Fruit fly (Drosophila melanogaster) whole organism, embryonic: ENCODE data around the gene nerfin-2.

Experiments
- Aef1 ChIP-seq: fragments of 200-800 bp; sonication (Bioruptor generic); IDR thresholded peaks from 3 replicates; pipeline ENCODE4 v1.3.6; 2022; ENCODE audit warnings: missing biosample characterization, missing genetic modification characterization
- Blimp-1 ChIP-seq: fragments of 200-800 bp; sonication (Bioruptor generic); optimal IDR thresholded peaks from 3 replicates; lab custom pipeline; 2018; ENCODE audit warnings: missing biosample characterization, missing genetic modification characterization, mild to moderate bottlenecking, moderate library complexity, missing genetic modification reagents
- C15 ChIP-seq: fragments of 200-800 bp; sonication (Bioruptor generic); IDR thresholded peaks from 3 replicates; pipeline ENCODE4 v1.3.6; 2022; ENCODE audit warnings: missing biosample characterization, missing genetic modification characterization
- CG10431 ChIP-seq: fragments of 200-800 bp; sonication (Bioruptor generic); optimal IDR thresholded peaks from 3 replicates; lab custom pipeline; 2018; ENCODE audit warnings: missing biosample characterization, mild to moderate bottlenecking, missing genetic modification characterization
- CG12219 ChIP-seq: fragments of 200-800 bp; sonication (Bioruptor generic); optimal IDR thresholded peaks from 3 replicates; lab custom pipeline; 2018; ENCODE audit warnings: missing biosample characterization, mild to moderate bottlenecking, missing genetic modification characterization
- CG12659 ChIP-seq: fragments of 200-800 bp; sonication (Bioruptor generic); optimal IDR thresholded peaks from 3 replicates; lab custom pipeline; 2017; ENCODE audit warnings: mild to moderate bottlenecking, missing biosample characterization, missing genetic modification reagents, missing genetic modification characterization
- CG13424 ChIP-seq: fragments of 200-800 bp; sonication (Bioruptor generic); optimal IDR thresholded peaks from 2 replicates; lab custom pipeline; 2019; ENCODE audit warnings: missing biosample characterization, mild to moderate bottlenecking, missing genetic modification characterization, moderate library complexity
- CG14441 ChIP-seq: fragments of 200-800 bp; sonication (Bioruptor generic); IDR thresholded peaks from 2 replicates; pipeline ENCODE4 v1.3.6; 2022; ENCODE audit warnings: missing biosample characterization, missing genetic modification characterization
- CG15601 ChIP-seq: fragments of 200-800 bp; sonication (Bioruptor generic); optimal IDR thresholded peaks from 3 replicates; lab custom pipeline; 2019; ENCODE audit warnings: missing biosample characterization, mild to moderate bottlenecking, missing genetic modification characterization, moderate library complexity
- CG16815 ChIP-seq: fragments of 200-800 bp; sonication (Bioruptor generic); optimal IDR thresholded peaks from 3 replicates; lab custom pipeline; 2017; ENCODE audit warnings: missing biosample characterization, mild to moderate bottlenecking, missing genetic modification characterization
- CG17612 ChIP-seq: fragments of 200-800 bp; sonication (Bioruptor generic); IDR thresholded peaks from 2 replicates; pipeline ENCODE4 v1.3.6; 2022; ENCODE audit warnings: missing biosample characterization, missing genetic modification characterization
- CG18619 ChIP-seq: fragments of 200-800 bp; sonication (Bioruptor generic); optimal IDR thresholded peaks from 3 replicates; lab custom pipeline; 2017; ENCODE audit warnings: missing biosample characterization, mild to moderate bottlenecking, missing genetic modification characterization
- CG33213 ChIP-seq: fragments of 200-800 bp; sonication (Bioruptor generic); optimal IDR thresholded peaks from 3 replicates; lab custom pipeline; 2016; ENCODE audit warnings: missing biosample characterization, missing genetic modification characterization
- CG3838 ChIP-seq: fragments of 200-800 bp; sonication (Bioruptor generic); optimal IDR thresholded peaks from 3 replicates; lab custom pipeline; 2016; ENCODE audit warnings: missing biosample characterization, missing genetic modification characterization
- CG4617 ChIP-seq: fragments of 200-800 bp; sonication (Bioruptor generic); optimal IDR thresholded peaks from 3 replicates; lab custom pipeline; 2016; ENCODE audit warnings: missing biosample characterization, missing genetic modification characterization, borderline replicate concordance
- CG6813 ChIP-seq: fragments of 200-800 bp; sonication (Bioruptor generic); optimal IDR thresholded peaks from 2 replicates; lab custom pipeline; 2017; ENCODE audit warnings: missing biosample characterization, missing genetic modification characterization, mild to moderate bottlenecking, moderate library complexity, missing genetic modification reagents
- CG7372 ChIP-seq: fragments of 200-800 bp; sonication (Bioruptor generic); IDR thresholded peaks from 2 replicates; pipeline ENCODE4 v1.3.6; 2022; ENCODE audit warnings: missing biosample characterization, missing genetic modification characterization
- CG7556 ChIP-seq: fragments of 200-800 bp; sonication (Bioruptor generic); optimal IDR thresholded peaks from 2 replicates; lab custom pipeline; 2017; ENCODE audit warnings: missing biosample characterization, mild to moderate bottlenecking, missing genetic modification characterization
- CG9437 ChIP-seq: fragments of 200-800 bp; sonication (Bioruptor generic); optimal IDR thresholded peaks from 2 replicates; lab custom pipeline; 2018; ENCODE audit warnings: missing biosample characterization, mild to moderate bottlenecking, missing genetic modification characterization
- Camta ChIP-seq: fragments of 200-800 bp; sonication (Bioruptor generic); optimal IDR thresholded peaks from 2 replicates; lab custom pipeline; 2016; ENCODE audit warnings: missing biosample characterization, missing genetic modification characterization
- D19A ChIP-seq: fragments of 200-800 bp; optimal IDR thresholded peaks from 3 replicates; lab custom pipeline; 2019; ENCODE audit warnings: missing biosample characterization, mild to moderate bottlenecking, missing genetic modification characterization, moderate library complexity
- Dek ChIP-seq: fragments of 200-800 bp; sonication (Bioruptor generic); optimal IDR thresholded peaks from 3 replicates; lab custom pipeline; 2019; ENCODE audit warnings: missing biosample characterization, mild to moderate bottlenecking, missing genetic modification characterization, moderate library complexity
- Dll ChIP-seq: fragments of 200-800 bp; sonication (Bioruptor generic); IDR thresholded peaks from 4 replicates; pipeline ENCODE4 v1.3.6; 2022; ENCODE audit warnings: missing biosample characterization, missing genetic modification characterization; ENCODE audit not compliant: partially characterized antibody
- Dp ChIP-seq: fragments of 200-800 bp; sonication (Bioruptor generic); optimal IDR thresholded peaks from 2 replicates; lab custom pipeline; 2018; ENCODE audit warnings: missing biosample characterization, mild to moderate bottlenecking, missing genetic modification characterization, moderate library complexity
- Drgx ChIP-seq: fragments of 200-800 bp; sonication (Bioruptor generic); IDR thresholded peaks from 2 replicates; pipeline ENCODE4 v1.3.6; 2022; ENCODE audit warnings: missing biosample characterization, missing genetic modification characterization
- HLH4C ChIP-seq: fragments of 200-800 bp; sonication (Bioruptor generic); IDR thresholded peaks from 3 replicates; pipeline ENCODE4 v1.3.6; 2022; ENCODE audit warnings: missing biosample characterization, missing genetic modification characterization; ENCODE audit not compliant: partially characterized antibody
- Mad ChIP-seq: fragments of 200-800 bp; sonication (Bioruptor generic); optimal IDR thresholded peaks from 2 replicates; lab custom pipeline; 2016; ENCODE audit warnings: missing biosample characterization, missing genetic modification characterization
- NFAT ChIP-seq: fragments of 200-800 bp; sonication (Bioruptor generic); IDR thresholded peaks from 2 replicates; pipeline ENCODE4 v1.3.6; 2022; ENCODE audit warnings: missing biosample characterization, missing genetic modification characterization
- Scr ChIP-seq: fragments of 200-800 bp; sonication (Bioruptor generic); IDR thresholded peaks from 2 replicates; pipeline ENCODE4 v1.3.6; 2022; ENCODE audit warnings: missing biosample characterization, missing genetic modification characterization; ENCODE audit not compliant: partially characterized antibody
- abd-A ChIP-seq: fragments of 200-800 bp; sonication (Bioruptor generic); optimal IDR thresholded peaks from 3 replicates; lab custom pipeline; 2019; ENCODE audit warnings: missing biosample characterization, mild to moderate bottlenecking, missing genetic modification characterization, moderate library complexity
- aop ChIP-seq: fragments of 200-800 bp; sonication (Bioruptor generic); IDR thresholded peaks from 2 replicates; pipeline ENCODE4 v1.3.6; 2022; ENCODE audit warnings: missing biosample characterization, missing genetic modification characterization
- cg ChIP-seq: fragments of 200-800 bp; sonication (Bioruptor generic); optimal IDR thresholded peaks from 3 replicates; lab custom pipeline; 2019; ENCODE audit warnings: missing biosample characterization, mild to moderate bottlenecking, missing genetic modification characterization, moderate library complexity
- fu2 ChIP-seq: fragments of 200-800 bp; sonication (Bioruptor generic); optimal IDR thresholded peaks from 2 replicates; lab custom pipeline; 2016; ENCODE audit warnings: missing biosample characterization, missing genetic modification characterization
- gt ChIP-seq: fragments of 200-800 bp; sonication (Bioruptor generic); IDR thresholded peaks from 2 replicates; pipeline ENCODE4 v1.3.6; 2022; ENCODE audit warnings: missing biosample characterization, missing genetic modification characterization
- hkb ChIP-seq, 2 experiments: fragments of 200-800 bp in 1 of 2; fragments of >200 bp in 1 of 2; sonication (Bioruptor generic) in 1 of 2; IDR thresholded peaks in 1 of 2; optimal IDR thresholded peaks in 1 of 2; 2 replicates each; pipeline versions ENCODE4 v1.3.6 to Lab custom; 2017 to 2022; ENCODE audit warnings: missing biosample characterization in 1 of 2, missing genetic modification characterization in 1 of 2
- mld ChIP-seq: fragments of 200-800 bp; sonication (Bioruptor generic); IDR thresholded peaks from 3 replicates; pipeline ENCODE4 v1.3.6; 2022; ENCODE audit warnings: missing biosample characterization, missing genetic modification characterization; ENCODE audit not compliant: partially characterized antibody
- nau ChIP-seq: fragments of 200-800 bp; sonication (Bioruptor generic); optimal IDR thresholded peaks from 3 replicates; lab custom pipeline; 2017; ENCODE audit warnings: missing biosample characterization, mild to moderate bottlenecking, missing genetic modification characterization, missing genetic modification reagents
- pan ChIP-seq, 4 experiments: fragments of >200 bp in 3 of 4; fragments of 200-800 bp in 1 of 4; sonication (Bioruptor generic) in 1 of 4; optimal IDR thresholded peaks in 3 of 4; IDR thresholded peaks in 1 of 4; 2 replicates each; pipeline versions ENCODE4 v1.3.6 to Lab custom; 2017 to 2022; ENCODE audit warnings: missing biosample characterization in 2 of 4, missing genetic modification characterization in 2 of 4, mixed read lengths in 1 of 4
- rib ChIP-seq: fragments of 200-800 bp; sonication (Bioruptor generic); IDR thresholded peaks from 2 replicates; pipeline ENCODE4 v1.3.6; 2022; ENCODE audit warnings: missing biosample characterization, missing genetic modification characterization
- salm ChIP-seq: fragments of 200-800 bp; sonication (Bioruptor generic); optimal IDR thresholded peaks from 2 replicates; lab custom pipeline; 2018; ENCODE audit warnings: missing biosample characterization, mild to moderate bottlenecking, missing genetic modification characterization
- schlank ChIP-seq: fragments of 200-800 bp; sonication (Bioruptor generic); optimal IDR thresholded peaks from 2 replicates; lab custom pipeline; 2018; ENCODE audit warnings: missing biosample characterization, mild to moderate bottlenecking, missing genetic modification characterization
- sens ChIP-seq: fragments of 200-800 bp; sonication (Bioruptor generic); peaks from one replicate; lab custom pipeline; 2016; ENCODE audit warnings: missing biosample characterization, missing genetic modification characterization
- slp2 ChIP-seq: fragments of 200-800 bp; sonication (Bioruptor generic); optimal IDR thresholded peaks from 2 replicates; lab custom pipeline; 2016; ENCODE audit warnings: missing biosample characterization, missing genetic modification characterization
- tx ChIP-seq: fragments of 200-800 bp; sonication (Bioruptor generic); optimal IDR thresholded peaks from 2 replicates; lab custom pipeline; 2016; ENCODE audit warnings: missing biosample characterization, missing genetic modification characterization
- usp ChIP-seq: fragments of >200 bp; optimal IDR thresholded peaks from 2 replicates; lab custom pipeline; 2017; ENCODE audit warnings: missing biosample characterization, missing genetic modification characterization
- wdn ChIP-seq: fragments of 200-800 bp; sonication (Bioruptor generic); IDR thresholded peaks from 2 replicates; pipeline ENCODE4 v1.3.6; 2022; ENCODE audit warnings: missing biosample characterization, missing genetic modification characterization
- wek ChIP-seq: fragments of 200-800 bp; sonication (Bioruptor generic); optimal IDR thresholded peaks from 3 replicates; lab custom pipeline; 2018; ENCODE audit warnings: missing biosample characterization, mild to moderate bottlenecking, missing genetic modification characterization, moderate library complexity

nerfin-2 gene

dm6 chr3R:10087206-10087927 lies 16.4 kb downstream of the nerfin-2 start (continued):
- no peak for TF ChIP-seq Dll (GFP tag; lab: Robert Waterston, UW)
- 0 out of 2 replicates have a peak, but pooled peaks have one; percentile 32 for TF ChIP-seq CG17612 (GFP tag; lab: Robert Waterston, UW)
- TF ChIP-seq cg (GFP tag; lab: Kevin White, UChicago) = peak; percentile 96
- peak; percentile 17 for TF ChIP-seq CG12219 (GFP tag; lab: Kevin White, UChicago)
- peak; percentile 45 for TF ChIP-seq nau (GFP tag; lab: Kevin White, UChicago)
- TF ChIP-seq pan (optimal IDR thresholded peaks at IDR 0.05; lab: Kevin White, UChicago) = no peak
- TF ChIP-seq pan (GFP tag; optimal IDR thresholded peaks at IDR 0.05 in 1 of 2, IDR thresholded peaks at IDR 0.05 in 1 of 2) = peak in 1 of 2 experiments; percentile 74
- peak; percentile 39 for TF ChIP-seq tx (GFP tag; lab: Kevin White, UChicago)
- peak; percentile 88 for TF ChIP-seq Drgx (GFP tag; lab: Robert Waterston, UW)
- peak; percentile 22 for TF ChIP-seq CG13424 (tag; lab: Kevin White, UChicago)
- TF ChIP-seq wek (GFP tag; lab: Kevin White, UChicago) = no peak
- peak; percentile 48 for TF ChIP-seq CG7556 (GFP tag; lab: Kevin White, UChicago)
- TF ChIP-seq CG3838 (GFP tag; lab: Kevin White, UChicago) = no peak
- peak; percentile 59 for TF ChIP-seq fu2 (GFP tag; lab: Kevin White, UChicago)
- TF ChIP-seq salm (tag; lab: Kevin White, UChicago) = no peak
- TF ChIP-seq abd-A (tag; lab: Kevin White, UChicago) = peak; percentile 87
- no peak for TF ChIP-seq CG6813 (GFP tag; lab: Kevin White, UChicago)
- peak; percentile 76 for TF ChIP-seq slp2 (GFP tag; lab: Kevin White, UChicago)
- TF ChIP-seq hkb (optimal IDR thresholded peaks at IDR 0.05; lab: Kevin White, UChicago) = no peak
- TF ChIP-seq hkb (GFP tag; IDR thresholded peaks at IDR 0.05; lab: Robert Waterston, UW) = peak; percentile 58
- TF ChIP-seq Mad (GFP tag; lab: Kevin White, UChicago) = peak; percentile 56
- TF ChIP-seq schlank = peak; percentile 6
- TF ChIP-seq gt (GFP tag; lab: Robert Waterston, UW) = no peak
- peak; percentile 45; the same call in 1 of the 2 replicates for TF ChIP-seq CG7372 (GFP tag; lab: Robert Waterston, UW)
- no peak for TF ChIP-seq usp (GFP tag; lab: Kevin White, UChicago)
- peak; percentile 56 for TF ChIP-seq CG16815 (GFP tag; lab: Kevin White, UChicago)
- no peak for TF ChIP-seq rib
- 0 out of 3 replicates have a peak, but pooled peaks have one; percentile 42 for TF ChIP-seq mld (GFP tag; lab: Robert Waterston, UW)
- no peak for TF ChIP-seq CG9437 (GFP tag; lab: Kevin White, UChicago)
- 0 out of 2 replicates have a peak, but pooled peaks have one; percentile 10 for TF ChIP-seq wdn (GFP tag; lab: Robert Waterston, UW)
- TF ChIP-seq Dek (tag; lab: Kevin White, UChicago) = peak; percentile 59
- TF ChIP-seq Dp = no peak
- peak; percentile 9 for TF ChIP-seq CG4617
- no peak for TF ChIP-seq CG15601
- TF ChIP-seq CG33213 (GFP tag; lab: Kevin White, UChicago) = peak; percentile 72
- TF ChIP-seq HLH4C (GFP tag; lab: Robert Waterston, UW) = no peak
- peak; percentile 80 for TF ChIP-seq Aef1
- no peak for TF ChIP-seq Scr (GFP tag; lab: Robert Waterston, UW)
- TF ChIP-seq CG12659 = peak; percentile 51
- 0 out of 2 replicates have a peak, but pooled peaks have one; percentile 18 for TF ChIP-seq aop (GFP tag; lab: Robert Waterston, UW)
- TF ChIP-seq CG10431 (GFP tag; lab: Kevin White, UChicago) = no peak
- TF ChIP-seq Camta (GFP tag; lab: Kevin White, UChicago) = peak; percentile 73
- TF ChIP-seq CG14441 = peak; percentile 80
- TF ChIP-seq CG18619 = peak; percentile 59
- TF ChIP-seq Blimp-1 = peak; percentile 11
- TF ChIP-seq sens = peak; percentile 90
- TF ChIP-seq D19A (tag; lab: Kevin White, UChicago) = no peak
- peak; percentile 56 for TF ChIP-seq NFAT (GFP tag; lab: Robert Waterston, UW)
- TF ChIP-seq C15 (GFP tag; lab: Robert Waterston, UW) = peak; percentile 59; the same call in 1 of the 3 replicates
